Worm (Caenorhabditis elegans): ENCODE results near the gene F48E8.2.

F48E8.2 gene

DNA sequence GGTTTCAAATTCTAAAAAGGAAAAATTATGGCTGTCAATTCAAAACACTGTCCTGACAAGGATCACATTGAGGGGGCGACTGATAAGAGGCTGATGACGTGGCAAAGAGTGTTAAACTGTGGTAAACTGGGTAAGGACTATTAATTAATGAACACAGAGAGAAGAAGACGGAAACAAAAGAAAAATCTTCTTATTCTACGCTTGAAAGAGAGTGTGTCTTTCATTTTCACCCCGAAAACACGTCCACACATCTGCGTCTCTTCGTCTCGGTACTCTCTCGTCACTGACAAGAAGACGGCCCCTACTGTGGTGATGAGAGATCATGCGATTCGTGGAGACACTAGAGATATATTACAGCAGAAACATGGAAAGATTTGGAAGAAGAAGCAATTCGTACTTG lies 42.8 kb upstream of the F48E8.2 start:
- peak; percentile 65; the same call in 1 of the 2 replicates for TF ChIP-seq hmg-1.2 (GFP tag; IDR thresholded peaks at IDR 0.05)
- peak; percentile 4 for TF ChIP-seq lin-40 (tag; optimal IDR thresholded peaks at IDR 0.05)
- TF ChIP-seq nhr-80 (tag; optimal IDR thresholded peaks at IDR 0.05) = peak; percentile 72
- TF ChIP-seq ztf-26 (tag; optimal IDR thresholded peaks at IDR 0.05) = peak; percentile 4
- no peak for TF ChIP-seq F55B11.4 (tag; optimal IDR thresholded peaks at IDR 0.05; ENCODE audit: borderline replicate concordance, insufficient read depth)
- TF ChIP-seq let-607 (tag; optimal IDR thresholded peaks at IDR 0.05) = peak; percentile 41 to 63

ce11 chrIII:5422561-5423103 lies 41.5 kb upstream of the F48E8.2 start:
- TF ChIP-seq ztf-6 (GFP tag; IDR thresholded peaks at IDR 0.05) (no peak), nhr-80 (tag; optimal IDR thresholded peaks at IDR 0.05) (no peak), nhr-179 (tag; optimal IDR thresholded peaks at IDR 0.05) (no peak), hlh-12 (tag; optimal IDR thresholded peaks at IDR 0.05) (no peak), madf-8 (GFP tag; conservative IDR thresholded peaks at IDR 0.05) (no peak), nhr-27 (tag; optimal IDR thresholded peaks at IDR 0.05) (no peak), F39B2.1 (GFP tag; IDR thresholded peaks at IDR 0.05) (no peak), aptf-2 (GFP tag; conservative IDR thresholded peaks at IDR 0.05) (no peak)

DNA sequence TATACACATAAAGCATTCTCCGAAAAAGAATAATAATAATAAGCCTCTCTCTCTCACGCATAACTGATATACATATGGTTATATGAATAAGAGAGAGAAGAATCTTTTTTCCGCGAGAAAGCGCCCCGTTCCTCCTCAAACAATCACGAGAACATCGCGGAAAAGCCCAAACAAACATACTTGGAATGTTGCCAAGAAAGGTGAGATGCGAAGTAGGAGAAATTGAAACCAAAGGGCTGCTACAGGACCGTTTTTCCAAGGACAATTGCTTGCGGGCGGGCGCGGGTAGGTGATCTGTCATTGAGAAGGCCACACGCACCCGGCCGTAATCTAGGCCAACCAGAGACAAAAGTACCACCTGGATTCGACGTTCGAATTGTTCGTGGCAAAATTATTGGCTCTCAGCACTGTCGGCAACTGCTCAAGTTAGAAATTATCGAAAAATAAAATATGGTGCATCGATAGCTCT lies 40.5 kb upstream of the F48E8.2 start, which contains the start of gene dnj-24:
Gene dnj-24 (minus strand): TSS at position 419 of the 469 bp plus-strand sequence.
- no peak for TF ChIP-seq tbp1 (GFP tag; optimal IDR thresholded peaks at IDR 0.05)
- TF ChIP-seq atf-7 (tag; optimal IDR thresholded peaks at IDR 0.05) = no peak
- no peak for TF ChIP-seq ets-4 (GFP tag; optimal IDR thresholded peaks at IDR 0.05)
- TF ChIP-seq let-526 (GFP tag; IDR thresholded peaks at IDR 0.05) = no peak
- no peak for TF ChIP-seq ceh-79 (tag; optimal IDR thresholded peaks at IDR 0.05)
- TF ChIP-seq Y56A3A.18 (GFP tag; IDR thresholded peaks at IDR 0.05) = no peak
- TF ChIP-seq hmg-1.2 (GFP tag; IDR thresholded peaks at IDR 0.05) = no peak
- no peak for TF ChIP-seq akir-1 (GFP tag; optimal IDR thresholded peaks at IDR 0.05)
- TF ChIP-seq lsy-27 (tag; optimal IDR thresholded peaks at IDR 0.05; ENCODE audit: borderline replicate concordance, insufficient read depth) = no peak
- TF ChIP-seq T26A5.8 (tag; optimal IDR thresholded peaks at IDR 0.05) = no peak
- TF ChIP-seq dpl-1 (GFP tag; optimal IDR thresholded peaks at IDR 0.05) = no peak
- TF ChIP-seq somi-1 (GFP tag; optimal IDR thresholded peaks at IDR 0.05) = no peak
- no peak for TF ChIP-seq die-1 (tag; optimal IDR thresholded peaks at IDR 0.05)
- no peak for TF ChIP-seq C17E4.6 (GFP tag; IDR thresholded peaks at IDR 0.05)
- TF ChIP-seq rcor-1 (GFP tag; IDR thresholded peaks at IDR 0.05) = no peak
- no peak for TF ChIP-seq lin-54 (GFP tag; optimal IDR thresholded peaks at IDR 0.05)
- no peak for TF ChIP-seq ztf-18 (tag; optimal IDR thresholded peaks at IDR 0.05)
- no peak for TF ChIP-seq ZK185.1 (tag; optimal IDR thresholded peaks at IDR 0.05; ENCODE audit: poor library complexity, severe bottlenecking)
- no peak for TF ChIP-seq mes-4 (tag; optimal IDR thresholded peaks at IDR 0.05)
- no peak for TF ChIP-seq chd-7 (tag; optimal IDR thresholded peaks at IDR 0.05)

- TF ChIP-seq hsf-1 (GFP tag; IDR thresholded peaks at IDR 0.05) (peak; percentile 50; the same call in 1 of the 2 replicates), B0336.3 (GFP tag; IDR thresholded peaks at IDR 0.05) (no peak)
Observed at ce11 chrIII:5424363-5424762, 39.8 kb upstream of the F48E8.2 start.
